Fruit fly (Drosophila melanogaster) whole organism, embryonic: Measurements from ENCODE around the gene ph-p.

ENCODE experiments used
- Atf3 ChIP-seq: fragments of 200-800 bp; sonication (Bioruptor generic); optimal IDR thresholded peaks from 3 replicates; lab custom pipeline; 2016; ENCODE audit warnings: missing biosample characterization, missing genetic modification characterization
- B-H1 ChIP-seq: fragments of 200-800 bp; sonication (Bioruptor generic); IDR thresholded peaks from 3 replicates; pipeline ENCODE4 v1.3.6; 2022; ENCODE audit warnings: missing biosample characterization, missing genetic modification characterization
- B-H2 ChIP-seq: fragments of 200-800 bp; sonication (Bioruptor generic); optimal IDR thresholded peaks from 2 replicates; lab custom pipeline; 2018; ENCODE audit warnings: missing biosample characterization, mild to moderate bottlenecking, missing genetic modification characterization
- CG10462 ChIP-seq: fragments of 200-800 bp; sonication (Bioruptor generic); optimal IDR thresholded peaks from 2 replicates; lab custom pipeline; 2016; ENCODE audit warnings: missing biosample characterization, missing genetic modification characterization
- CG10565 ChIP-seq: fragments of 200-800 bp; sonication (Bioruptor generic); optimal IDR thresholded peaks from 3 replicates; lab custom pipeline; 2016; ENCODE audit warnings: missing biosample characterization, mild to moderate bottlenecking, missing genetic modification characterization
- CG10959 ChIP-seq: fragments of 200-800 bp; sonication (Bioruptor generic); IDR thresholded peaks from 2 replicates; pipeline ENCODE4 v1.3.6; 2022; ENCODE audit warnings: missing biosample characterization, missing genetic modification characterization
- CG11456 ChIP-seq: fragments of 200-800 bp; sonication (Bioruptor generic); IDR thresholded peaks from 3 replicates; pipeline ENCODE4 v1.3.6; 2022; ENCODE audit warnings: missing biosample characterization, missing genetic modification characterization
- CG12769 ChIP-seq: fragments of 200-800 bp; sonication (Bioruptor generic); optimal IDR thresholded peaks from 2 replicates; lab custom pipeline; 2019; ENCODE audit warnings: missing biosample characterization, mild to moderate bottlenecking, missing genetic modification characterization, moderate library complexity
- CG13424 ChIP-seq: fragments of 200-800 bp; sonication (Bioruptor generic); optimal IDR thresholded peaks from 2 replicates; lab custom pipeline; 2019; ENCODE audit warnings: missing biosample characterization, mild to moderate bottlenecking, missing genetic modification characterization, moderate library complexity
- CG18476 ChIP-seq: fragments of 200-800 bp; sonication (Bioruptor generic); optimal IDR thresholded peaks from 2 replicates; lab custom pipeline; 2016; ENCODE audit warnings: missing biosample characterization, mild to moderate bottlenecking, missing genetic modification characterization
- CG2678 ChIP-seq: fragments of 200-800 bp; sonication (Bioruptor generic); optimal IDR thresholded peaks from 3 replicates; lab custom pipeline; 2019; ENCODE audit warnings: missing biosample characterization, mild to moderate bottlenecking, missing genetic modification characterization, moderate library complexity
- CG31365 ChIP-seq: fragments of 200-800 bp; sonication (Bioruptor generic); optimal IDR thresholded peaks from 2 replicates; lab custom pipeline; 2018; ENCODE audit warnings: missing biosample characterization, mild to moderate bottlenecking, missing genetic modification characterization
- CG4707 ChIP-seq: fragments of 200-800 bp; sonication (Bioruptor generic); optimal IDR thresholded peaks from 2 replicates; lab custom pipeline; 2018; ENCODE audit warnings: missing biosample characterization, mild to moderate bottlenecking, missing genetic modification characterization, moderate library complexity
- CG4730 ChIP-seq: fragments of 200-800 bp; sonication (Bioruptor generic); IDR thresholded peaks from 2 replicates; pipeline ENCODE4 v1.3.6; 2022; ENCODE audit warnings: missing biosample characterization, missing genetic modification characterization
- CG4854 ChIP-seq: fragments of 200-800 bp; sonication (Bioruptor generic); optimal IDR thresholded peaks from 2 replicates; lab custom pipeline; 2016; ENCODE audit warnings: missing biosample characterization, missing genetic modification characterization, inconsistent platforms
- CG5245 ChIP-seq: fragments of 200-800 bp; sonication (Bioruptor generic); optimal IDR thresholded peaks from 3 replicates; lab custom pipeline; 2016; ENCODE audit warnings: missing biosample characterization, missing genetic modification characterization
- CG8281 ChIP-seq: fragments of 200-800 bp; sonication (Bioruptor generic); optimal IDR thresholded peaks from 2 replicates; lab custom pipeline; 2018; ENCODE audit warnings: missing biosample characterization, mild to moderate bottlenecking, missing genetic modification characterization, moderate library complexity
- CG8765 ChIP-seq: fragments of 200-800 bp; sonication (Bioruptor generic); IDR thresholded peaks from 2 replicates; pipeline ENCODE4 v1.3.6; 2022; ENCODE audit warnings: missing biosample characterization, missing genetic modification characterization
- CG9609 ChIP-seq: fragments of 200-800 bp; sonication (Bioruptor generic); optimal IDR thresholded peaks from 3 replicates; lab custom pipeline; 2016; ENCODE audit warnings: missing biosample characterization, missing genetic modification characterization
- Camta ChIP-seq: fragments of 200-800 bp; sonication (Bioruptor generic); optimal IDR thresholded peaks from 2 replicates; lab custom pipeline; 2016; ENCODE audit warnings: missing biosample characterization, missing genetic modification characterization
- Doc2 ChIP-seq: fragments of 200-800 bp; sonication (Bioruptor generic); IDR thresholded peaks from 2 replicates; pipeline ENCODE4 v1.3.6; 2022; ENCODE audit warnings: missing biosample characterization, missing genetic modification characterization
- Dp ChIP-seq: fragments of 200-800 bp; sonication (Bioruptor generic); optimal IDR thresholded peaks from 2 replicates; lab custom pipeline; 2018; ENCODE audit warnings: missing biosample characterization, mild to moderate bottlenecking, missing genetic modification characterization, moderate library complexity
- Ets65A ChIP-seq: fragments of 200-800 bp; sonication (Bioruptor generic); peaks from one replicate; lab custom pipeline; 2016; ENCODE audit warnings: missing biosample characterization, missing genetic modification characterization
- HLHmδ ChIP-seq: fragments of 200-800 bp; sonication (Bioruptor generic); optimal IDR thresholded peaks from 2 replicates; lab custom pipeline; 2018; ENCODE audit warnings: missing biosample characterization, mild to moderate bottlenecking, missing genetic modification characterization, moderate library complexity
- Hey ChIP-seq: fragments of 200-800 bp; sonication (Bioruptor generic); optimal IDR thresholded peaks from 3 replicates; lab custom pipeline; 2018; ENCODE audit warnings: missing biosample characterization, mild to moderate bottlenecking, missing genetic modification characterization
- HmgD ChIP-seq: fragments of 200-800 bp; sonication (Bioruptor generic); optimal IDR thresholded peaks from 3 replicates; lab custom pipeline; 2016; ENCODE audit warnings: missing biosample characterization, missing genetic modification characterization
- Hsf ChIP-seq: fragments of 200-800 bp; sonication (Bioruptor generic); optimal IDR thresholded peaks from 3 replicates; lab custom pipeline; 2016; ENCODE audit warnings: missing biosample characterization, missing genetic modification characterization
- Sox100B ChIP-seq: fragments of 200-800 bp; sonication (Bioruptor generic); optimal IDR thresholded peaks from 3 replicates; lab custom pipeline; 2018; ENCODE audit warnings: missing biosample characterization, mild to moderate bottlenecking, missing genetic modification characterization
- Spps ChIP-seq: fragments of 200-800 bp; sonication (Bioruptor generic); optimal IDR thresholded peaks from 2 replicates; lab custom pipeline; 2018; ENCODE audit warnings: missing biosample characterization, mild to moderate bottlenecking, missing genetic modification characterization
- Trl ChIP-seq, 3 experiments: fragments of >200 bp in 2 of 3; fragments of 200-800 bp in 1 of 3; sonication (Bioruptor generic) in 1 of 3; optimal IDR thresholded peaks; 2 replicates in 1 of 3; 3 replicates in 2 of 3; lab custom pipeline; 2016 to 2017; ENCODE audit warnings: missing biosample characterization in 1 of 3, missing genetic modification characterization in 1 of 3
- Xbp1 ChIP-seq: fragments of 200-800 bp; sonication (Bioruptor generic); optimal IDR thresholded peaks from 3 replicates; lab custom pipeline; 2016; ENCODE audit warnings: missing biosample characterization, mild to moderate bottlenecking, missing genetic modification characterization
- ac ChIP-seq: fragments of 200-800 bp; sonication (Bioruptor generic); optimal IDR thresholded peaks from 3 replicates; lab custom pipeline; 2017; ENCODE audit warnings: missing biosample characterization, mild to moderate bottlenecking, missing genetic modification characterization
- ase ChIP-seq: fragments of 200-800 bp; sonication (Bioruptor generic); IDR thresholded peaks from 3 replicates; pipeline ENCODE4 v1.3.6; 2022; ENCODE audit warnings: missing biosample characterization, missing genetic modification characterization
- crc ChIP-seq: fragments of 200-800 bp; sonication (Bioruptor generic); optimal IDR thresholded peaks from 2 replicates; lab custom pipeline; 2016; ENCODE audit warnings: missing biosample characterization, missing genetic modification characterization
- crol ChIP-seq: fragments of 200-800 bp; sonication (Bioruptor generic); IDR thresholded peaks from 2 replicates; pipeline ENCODE4 v1.3.6; 2022; ENCODE audit warnings: missing biosample characterization, missing genetic modification characterization
- cwo ChIP-seq: fragments of 200-800 bp; sonication (Bioruptor generic); optimal IDR thresholded peaks from 3 replicates; lab custom pipeline; 2017; ENCODE audit warnings: missing biosample characterization, missing genetic modification characterization, mild to moderate bottlenecking, moderate library complexity, missing genetic modification reagents
- fd3F ChIP-seq: fragments of 200-800 bp; sonication (Bioruptor generic); optimal IDR thresholded peaks from 2 replicates; lab custom pipeline; 2018; ENCODE audit warnings: missing biosample characterization, mild to moderate bottlenecking, missing genetic modification characterization, moderate library complexity
- fd64A ChIP-seq: fragments of 200-800 bp; sonication (Bioruptor generic); optimal IDR thresholded peaks from 3 replicates; lab custom pipeline; 2018; ENCODE audit warnings: missing biosample characterization, mild to moderate bottlenecking, missing genetic modification characterization
- gt ChIP-seq: fragments of 200-800 bp; sonication (Bioruptor generic); IDR thresholded peaks from 2 replicates; pipeline ENCODE4 v1.3.6; 2022; ENCODE audit warnings: missing biosample characterization, missing genetic modification characterization
- knrl ChIP-seq: fragments of 200-800 bp; sonication (Bioruptor generic); IDR thresholded peaks from 3 replicates; pipeline ENCODE4 v1.3.6; 2022; ENCODE audit warnings: missing biosample characterization, missing genetic modification characterization; ENCODE audit not compliant: partially characterized antibody
- pb ChIP-seq: fragments of 200-800 bp; sonication (Bioruptor generic); optimal IDR thresholded peaks from 3 replicates; lab custom pipeline; 2016; ENCODE audit warnings: missing biosample characterization, missing genetic modification characterization
- row ChIP-seq: fragments of 200-800 bp; sonication (Bioruptor generic); IDR thresholded peaks from 3 replicates; pipeline ENCODE4 v1.3.6; 2022; ENCODE audit warnings: missing biosample characterization, missing genetic modification characterization
- scrt ChIP-seq: fragments of 200-800 bp; sonication (Bioruptor generic); optimal IDR thresholded peaks from 2 replicates; lab custom pipeline; 2018; ENCODE audit warnings: missing biosample characterization, mild to moderate bottlenecking, missing genetic modification characterization, moderate library complexity
- seq ChIP-seq: fragments of 200-800 bp; sonication (Bioruptor generic); IDR thresholded peaks from 2 replicates; pipeline ENCODE4 v1.3.6; 2022; ENCODE audit warnings: missing biosample characterization, missing genetic modification characterization
- slp2 ChIP-seq: fragments of 200-800 bp; sonication (Bioruptor generic); optimal IDR thresholded peaks from 2 replicates; lab custom pipeline; 2016; ENCODE audit warnings: missing biosample characterization, missing genetic modification characterization
- ttk ChIP-seq: fragments of 200-800 bp; sonication (Bioruptor generic); IDR thresholded peaks from 2 replicates; pipeline ENCODE4 v2.1.2; 2022; ENCODE audit warnings: missing biosample characterization, missing genetic modification characterization
- unpg ChIP-seq: fragments of 200-800 bp; sonication (Bioruptor generic); optimal IDR thresholded peaks from 3 replicates; lab custom pipeline; 2018; ENCODE audit warnings: missing biosample characterization, mild to moderate bottlenecking, missing genetic modification characterization, moderate library complexity
- zen ChIP-seq: fragments of 200-800 bp; sonication (Bioruptor generic); optimal IDR thresholded peaks from 3 replicates; lab custom pipeline; 2018; ENCODE audit warnings: missing biosample characterization, mild to moderate bottlenecking, missing genetic modification characterization, moderate library complexity

ph-p gene

dm6 chrX:2123013-2123964 lies 14.9 kb downstream of the ph-p start, which contains the start of gene ph-d (continued):
- 0 out of 3 replicates have a peak, but pooled peaks have one; percentile 24 for TF ChIP-seq knrl (GFP tag; lab: Robert Waterston, UW)
- TF ChIP-seq CG8281 (tag; lab: Kevin White, UChicago) = no peak
- TF ChIP-seq HLHmδ (GFP tag; lab: Kevin White, UChicago) = peak; percentile 38
- peak; percentile 56 for TF ChIP-seq Xbp1
- TF ChIP-seq slp2 (GFP tag; lab: Kevin White, UChicago) = no peak
- TF ChIP-seq row (GFP tag; lab: Robert Waterston, UW) = peak; percentile 90
- no peak for TF ChIP-seq CG4730 (GFP tag; lab: Robert Waterston, UW)
- no peak for TF ChIP-seq fd64A (GFP tag; lab: Kevin White, UChicago)
- peak; percentile 13 for TF ChIP-seq pb (GFP tag; lab: Kevin White, UChicago)
- peak; percentile 54 for TF ChIP-seq unpg
- TF ChIP-seq Atf3 = no peak
- TF ChIP-seq CG8765 = 0 out of 2 replicates have a peak, but pooled peaks have one; percentile 12
- peak; percentile 40 for TF ChIP-seq Dp (GFP tag; lab: Kevin White, UChicago)
- no peak for TF ChIP-seq Spps (tag; lab: Kevin White, UChicago)
- TF ChIP-seq CG31365 (tag; lab: Kevin White, UChicago) = no peak
- TF ChIP-seq seq (GFP tag; lab: Robert Waterston, UW) = peak; percentile 80
- TF ChIP-seq fd3F (GFP tag; lab: Kevin White, UChicago) = no peak
- TF ChIP-seq Sox100B (GFP tag; lab: Kevin White, UChicago) = peak; percentile 60
- TF ChIP-seq CG13424 (tag; lab: Kevin White, UChicago) = peak; percentile 3
- TF ChIP-seq ttk (GFP tag; lab: Robert Waterston, UW) = peak; percentile 26
- TF ChIP-seq zen (tag; lab: Kevin White, UChicago) = no peak
- TF ChIP-seq ase (GFP tag; lab: Robert Waterston, UW) = no peak
- TF ChIP-seq CG10565 = no peak
- peak; percentile 43 for TF ChIP-seq Hey (tag; lab: Kevin White, UChicago)
- TF ChIP-seq B-H2 (GFP tag; lab: Kevin White, UChicago) = peak; percentile 27
- no peak for TF ChIP-seq CG9609 (GFP tag; lab: Kevin White, UChicago)
- TF ChIP-seq CG4707 = no peak
- TF ChIP-seq Ets65A = no peak
- TF ChIP-seq Camta = no peak
- no peak for TF ChIP-seq CG10959 (GFP tag; lab: Robert Waterston, UW)
- TF ChIP-seq CG5245 = peak; percentile 18
- peak; percentile 29 for TF ChIP-seq Hsf (GFP tag; lab: Kevin White, UChicago)
- no peak for TF ChIP-seq Doc2 (GFP tag; lab: Robert Waterston, UW)
- no peak for TF ChIP-seq CG18476
- TF ChIP-seq gt (GFP tag; lab: Robert Waterston, UW) = no peak
- TF ChIP-seq Trl (optimal IDR thresholded peaks at IDR 0.05; lab: Kevin White, UChicago) = peak; percentile 71 to 85
- peak; percentile 27 for TF ChIP-seq Trl (GFP tag; optimal IDR thresholded peaks at IDR 0.05; lab: Kevin White, UChicago)
- no peak for TF ChIP-seq ac (GFP tag; lab: Kevin White, UChicago)
- TF ChIP-seq cwo (GFP tag; lab: Kevin White, UChicago) = peak; percentile 5
- peak; percentile 98 for TF ChIP-seq CG12769
- TF ChIP-seq HmgD (GFP tag; lab: Kevin White, UChicago) = peak; percentile 58
- TF ChIP-seq crol = peak; percentile 72
- TF ChIP-seq CG11456 (GFP tag; lab: Robert Waterston, UW) = peak; percentile 39; the same call in 1 of the 3 replicates
- peak; percentile 14 for TF ChIP-seq CG4854 (GFP tag; lab: Kevin White, UChicago)
- TF ChIP-seq crc (GFP tag; lab: Kevin White, UChicago) = no peak
- TF ChIP-seq CG10462 (GFP tag; lab: Kevin White, UChicago) = peak; percentile 98
- peak; percentile 66 for TF ChIP-seq CG2678 (tag; lab: Kevin White, UChicago)
- peak; percentile 48 for TF ChIP-seq scrt (GFP tag; lab: Kevin White, UChicago)
- TF ChIP-seq B-H1 (GFP tag; lab: Robert Waterston, UW) = peak; percentile 10; the same call in 1 of the 3 replicates
